Fruit fly (Drosophila melanogaster): ENCODE data around the gene CG14050.

Gene CG14050

dm6 chrX:2298708-2299370, 27.2 kb downstream of the CG14050 start (continued):
- TF ChIP-seq NK7.1 (GFP tag; optimal IDR thresholded peaks at IDR 0.05) (peak; percentile 10), oc (tag; optimal IDR thresholded peaks at IDR 0.05) (peak; percentile 89), Opbp (GFP tag; IDR thresholded peaks at IDR 0.05; ENCODE audit: partially characterized antibody) (no peak), lilli (GFP tag; optimal IDR thresholded peaks at IDR 0.05) (peak; percentile 75), CG7786 (GFP tag; optimal IDR thresholded peaks at IDR 0.05) (peak; percentile 70), fru (optimal IDR thresholded peaks at IDR 0.05) (no peak), emc (GFP tag; optimal IDR thresholded peaks at IDR 0.05) (peak; percentile 10), Usf (GFP tag; optimal IDR thresholded peaks at IDR 0.05) (peak; percentile 53), Med (GFP tag) (peak; percentile 97), E2f1 (GFP tag; IDR thresholded peaks at IDR 0.05) (peak; percentile 72), CG10959 (GFP tag; IDR thresholded peaks at IDR 0.05) (peak; percentile 84), nau (GFP tag; optimal IDR thresholded peaks at IDR 0.05) (peak; percentile 70), tgo (GFP tag; IDR thresholded peaks at IDR 0.05) (peak; percentile 67), Deaf1 (tag; optimal IDR thresholded peaks at IDR 0.05) (peak; percentile 69), Ravus (GFP tag; IDR thresholded peaks at IDR 0.05) (no peak; the same call in 1 of the 2 replicates), Doc3 (GFP tag; IDR thresholded peaks at IDR 0.05; ENCODE audit: partially characterized antibody) (no peak), CG11695 (GFP tag; IDR thresholded peaks at IDR 0.05) (peak; percentile 82), run (tag; optimal IDR thresholded peaks at IDR 0.05) (peak; percentile 74), Spps (tag; optimal IDR thresholded peaks at IDR 0.05) (peak; percentile 85), CG16815 (GFP tag; optimal IDR thresholded peaks at IDR 0.05) (peak; percentile 53), CG2199 (GFP tag; IDR thresholded peaks at IDR 0.05) (peak; percentile 93), CG42726 (GFP tag; IDR thresholded peaks at IDR 0.05; ENCODE audit: partially characterized antibody) (no peak), Vsx1 (GFP tag; optimal IDR thresholded peaks at IDR 0.05) (peak; percentile 1), Awh (GFP tag; IDR thresholded peaks at IDR 0.05) (peak; percentile 89), CG3726 (GFP tag; IDR thresholded peaks at IDR 0.05) (0 out of 3 replicates have a peak, but pooled peaks have one; percentile 56), NC2β (GFP tag; optimal IDR thresholded peaks at IDR 0.05) (peak; percentile 84), CG9609 (GFP tag; optimal IDR thresholded peaks at IDR 0.05) (peak; percentile 58), Dp (GFP tag; optimal IDR thresholded peaks at IDR 0.05) (no peak), ind (GFP tag; optimal IDR thresholded peaks at IDR 0.05) (peak; percentile 65), Rx (GFP tag; IDR thresholded peaks at IDR 0.05) (peak; percentile 82), kah (GFP tag; optimal IDR thresholded peaks at IDR 0.05) (peak; percentile 40), Dek (tag; optimal IDR thresholded peaks at IDR 0.05) (peak; percentile 43), CkIIα-i1 (GFP tag; IDR thresholded peaks at IDR 0.05) (no peak), schlank (tag; optimal IDR thresholded peaks at IDR 0.05) (peak; percentile 3), ac (GFP tag; optimal IDR thresholded peaks at IDR 0.05) (peak; percentile 67), ash1 (GFP tag; optimal IDR thresholded peaks at IDR 0.05) (no peak), H15 (GFP tag; IDR thresholded peaks at IDR 0.05) (peak; percentile 73; the same call in 2 of the 3 replicates), nmo (GFP tag; optimal IDR thresholded peaks at IDR 0.05) (peak; percentile 88), Atf3 (GFP tag; optimal IDR thresholded peaks at IDR 0.05) (peak; percentile 81), TFAM (GFP tag; optimal IDR thresholded peaks at IDR 0.05) (peak; percentile 58), grau (tag; optimal IDR thresholded peaks at IDR 0.05) (peak; percentile 76), kni (GFP tag; optimal IDR thresholded peaks at IDR 0.05) (peak; percentile 55), ase (GFP tag; IDR thresholded peaks at IDR 0.05) (peak; percentile 84), Camta (GFP tag; optimal IDR thresholded peaks at IDR 0.05) (peak; percentile 84), luna (GFP tag; optimal IDR thresholded peaks at IDR 0.05) (no peak), wor (GFP tag; IDR thresholded peaks at IDR 0.05) (peak; percentile 68), Dip3 (GFP tag; optimal IDR thresholded peaks at IDR 0.05) (peak; percentile 10), NC2α (GFP tag; optimal IDR thresholded peaks at IDR 0.05) (peak; percentile 79), Dbx (GFP tag; IDR thresholded peaks at IDR 0.05) (no peak), Chrac-16 (GFP tag; optimal IDR thresholded peaks at IDR 0.05) (peak; percentile 70), CG2120 (GFP tag; optimal IDR thresholded peaks at IDR 0.05) (no peak)
